Fruit fly (Drosophila melanogaster) whole organism, pupa: ENCODE results near the gene Gug.

Source experiments
- CG10348 ChIP-seq: fragments of 200-800 bp; sonication (Bioruptor generic); IDR thresholded peaks from 2 replicates; pipeline ENCODE4 v1.3.6; 2022; ENCODE audit warnings: missing biosample characterization, missing genetic modification characterization
- CG12605 ChIP-seq: fragments of 200-800 bp; sonication (Bioruptor generic); IDR thresholded peaks from 2 replicates; pipeline ENCODE4 v1.3.6; 2022; ENCODE audit warnings: missing biosample characterization, missing genetic modification characterization
- CG15710 ChIP-seq: fragments of 200-800 bp; sonication (Bioruptor generic); optimal IDR thresholded peaks from 2 replicates; lab custom pipeline; 2018; ENCODE audit warnings: missing biosample characterization, mild to moderate bottlenecking, missing genetic modification characterization, moderate library complexity
- CG4496 ChIP-seq: fragments of 200-800 bp; sonication (Bioruptor generic); IDR thresholded peaks from 3 replicates; pipeline ENCODE4 v1.3.6; 2022; ENCODE audit warnings: missing biosample characterization, missing genetic modification characterization
- CG8159 ChIP-seq: fragments of 200-800 bp; sonication (Bioruptor generic); optimal IDR thresholded peaks from 3 replicates; lab custom pipeline; 2018; ENCODE audit warnings: missing biosample characterization, mild to moderate bottlenecking, missing genetic modification characterization, moderate library complexity
- gl ChIP-seq: fragments of 200-800 bp; sonication (Bioruptor generic); optimal IDR thresholded peaks from 2 replicates; lab custom pipeline; 2018; ENCODE audit warnings: missing biosample characterization, mild to moderate bottlenecking, missing genetic modification characterization

DNA sequence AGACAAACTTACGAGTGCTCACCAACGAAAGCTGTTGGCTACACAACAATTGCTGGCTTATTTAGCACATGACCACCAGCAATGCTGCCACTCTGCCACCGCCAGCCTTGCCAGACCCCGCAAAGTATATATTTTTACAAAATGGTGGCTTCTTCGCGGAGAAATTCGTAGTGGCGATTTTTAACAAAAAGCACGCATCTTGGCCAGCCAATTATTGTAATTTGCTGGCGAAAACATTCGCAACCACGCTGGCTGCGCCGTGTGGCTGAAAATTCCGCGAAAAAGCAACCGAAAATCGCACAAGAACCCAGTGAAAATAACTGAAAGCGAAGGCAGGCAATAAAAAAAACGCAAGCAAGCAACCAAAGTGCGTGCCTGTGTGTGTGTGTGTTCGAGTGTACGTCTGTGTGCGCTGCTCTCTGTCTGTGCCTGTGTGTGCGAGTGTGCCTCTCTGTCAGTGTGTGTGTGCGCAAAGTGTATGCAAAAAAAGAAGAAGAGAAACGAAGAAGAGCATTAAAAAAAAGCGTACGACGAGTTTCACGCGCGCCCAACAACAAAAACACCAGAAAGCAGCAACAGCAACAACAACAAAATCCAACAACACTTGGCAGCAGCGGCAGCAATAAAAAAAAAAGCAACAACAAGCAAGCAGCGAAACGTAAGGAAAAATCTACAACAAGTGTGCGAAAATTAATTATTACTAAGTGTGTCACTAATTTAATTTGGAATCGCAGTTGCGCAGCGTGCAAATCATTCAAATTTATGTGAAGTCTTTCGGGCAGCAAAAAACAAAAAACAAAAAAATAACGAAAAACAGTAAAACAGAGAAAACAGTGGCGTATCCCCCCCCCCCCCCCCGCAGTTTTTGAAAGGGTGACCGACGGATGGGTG, at the start of gene Gug:
- peak; percentile 47; the same call in 1 of the 2 replicates for TF ChIP-seq CG10348 (GFP tag; lab: Robert Waterston, UW)
- TF ChIP-seq CG15710 (tag; lab: Kevin White, UChicago) = peak; percentile 95
- peak; percentile 99 for TF ChIP-seq gl
- peak; percentile 99 for TF ChIP-seq CG12605
- peak; percentile 93 for TF ChIP-seq CG8159 (tag; lab: Kevin White, UChicago)
- peak; percentile 98 for TF ChIP-seq CG4496
